Fruit fly (Drosophila melanogaster) whole organism, embryonic: ENCODE data around the gene ash1.

Experiments used
- B-H1 ChIP-seq: fragments of 200-800 bp; sonication (Bioruptor generic); IDR thresholded peaks from 3 replicates; pipeline ENCODE4 v1.3.6; 2022; ENCODE audit warnings: missing biosample characterization, missing genetic modification characterization
- CG10267 ChIP-seq: fragments of 200-800 bp; sonication (Bioruptor generic); optimal IDR thresholded peaks from 2 replicates; lab custom pipeline; 2018; ENCODE audit warnings: missing biosample characterization, mild to moderate bottlenecking, missing genetic modification characterization, moderate library complexity
- CG11560 ChIP-seq: fragments of 200-800 bp; sonication (Bioruptor generic); IDR thresholded peaks from 3 replicates; pipeline ENCODE4 v1.3.6; 2022; ENCODE audit warnings: missing biosample characterization, missing genetic modification characterization
- CG12391 ChIP-seq: fragments of 200-800 bp; sonication (Bioruptor generic); optimal IDR thresholded peaks from 3 replicates; lab custom pipeline; 2018; ENCODE audit warnings: missing biosample characterization, mild to moderate bottlenecking, missing genetic modification characterization, moderate library complexity
- CG13624 ChIP-seq: fragments of 200-800 bp; sonication (Bioruptor generic); optimal IDR thresholded peaks from 2 replicates; lab custom pipeline; 2016; ENCODE audit warnings: missing biosample characterization, missing genetic modification characterization
- CG1529 ChIP-seq: fragments of 200-800 bp; sonication (Bioruptor generic); optimal IDR thresholded peaks from 3 replicates; lab custom pipeline; 2018; ENCODE audit warnings: missing biosample characterization, missing genetic modification characterization
- CG1603 ChIP-seq: fragments of 200-800 bp; sonication (Bioruptor generic); optimal IDR thresholded peaks from 2 replicates; lab custom pipeline; 2019; ENCODE audit warnings: missing biosample characterization, mild to moderate bottlenecking, missing genetic modification characterization, moderate library complexity
- CG17359 ChIP-seq: fragments of 200-800 bp; sonication (Bioruptor generic); optimal IDR thresholded peaks from 3 replicates; lab custom pipeline; 2018; ENCODE audit warnings: missing biosample characterization, mild to moderate bottlenecking, missing genetic modification characterization, moderate library complexity
- CG18764 ChIP-seq: fragments of 200-800 bp; sonication (Bioruptor generic); optimal IDR thresholded peaks from 3 replicates; lab custom pipeline; 2016; ENCODE audit warnings: missing biosample characterization, missing genetic modification characterization
- CG33557 ChIP-seq: fragments of 200-800 bp; sonication (Bioruptor generic); optimal IDR thresholded peaks from 2 replicates; lab custom pipeline; 2019; ENCODE audit warnings: missing biosample characterization, mild to moderate bottlenecking, missing genetic modification characterization, moderate library complexity
- CG34376 ChIP-seq: fragments of 200-800 bp; sonication (Bioruptor generic); optimal IDR thresholded peaks from 2 replicates; lab custom pipeline; 2018; ENCODE audit warnings: missing biosample characterization, mild to moderate bottlenecking, missing genetic modification characterization
- CG3995 ChIP-seq: fragments of 200-800 bp; sonication (Bioruptor generic); optimal IDR thresholded peaks from 3 replicates; lab custom pipeline; 2016; ENCODE audit warnings: missing biosample characterization, missing genetic modification characterization
- CG7357 ChIP-seq: fragments of 200-800 bp; sonication (Bioruptor generic); IDR thresholded peaks from 3 replicates; pipeline ENCODE4 v1.3.6; 2022; ENCODE audit warnings: missing biosample characterization, missing genetic modification characterization
- CG7372 ChIP-seq: fragments of 200-800 bp; sonication (Bioruptor generic); IDR thresholded peaks from 2 replicates; pipeline ENCODE4 v1.3.6; 2022; ENCODE audit warnings: missing biosample characterization, missing genetic modification characterization
- CG9876 ChIP-seq: fragments of 200-800 bp; sonication (Bioruptor generic); optimal IDR thresholded peaks from 2 replicates; lab custom pipeline; 2016; ENCODE audit warnings: missing biosample characterization, missing genetic modification characterization
- Dref ChIP-seq: fragments of 200-800 bp; sonication (Bioruptor generic); IDR thresholded peaks from 2 replicates; pipeline ENCODE4 v1.3.6; 2022; ENCODE audit warnings: missing biosample characterization, missing genetic modification characterization
- E2f2 ChIP-seq: fragments of 200-800 bp; sonication (Bioruptor generic); IDR thresholded peaks from 2 replicates; pipeline ENCODE4 v1.3.6; 2022; ENCODE audit warnings: missing biosample characterization, missing genetic modification characterization
- Ets65A ChIP-seq: fragments of 200-800 bp; sonication (Bioruptor generic); peaks from one replicate; lab custom pipeline; 2016; ENCODE audit warnings: missing biosample characterization, missing genetic modification characterization
- Fer2 ChIP-seq: fragments of 200-800 bp; sonication (Bioruptor generic); optimal IDR thresholded peaks from 2 replicates; lab custom pipeline; 2018; ENCODE audit warnings: missing biosample characterization, mild to moderate bottlenecking, missing genetic modification characterization, moderate library complexity
- HLHmδ ChIP-seq: fragments of 200-800 bp; sonication (Bioruptor generic); optimal IDR thresholded peaks from 2 replicates; lab custom pipeline; 2018; ENCODE audit warnings: missing biosample characterization, mild to moderate bottlenecking, missing genetic modification characterization, moderate library complexity
- Hmx ChIP-seq: fragments of 200-800 bp; sonication (Bioruptor generic); optimal IDR thresholded peaks from 2 replicates; lab custom pipeline; 2016; ENCODE audit warnings: missing biosample characterization, missing genetic modification characterization
- Hr78 ChIP-seq, 2 experiments: fragments of 200-800 bp in 1 of 2; fragments of >200 bp in 1 of 2; sonication (Bioruptor generic) in 1 of 2; optimal IDR thresholded peaks; 2 replicates each; lab custom pipeline; 2017 to 2019; ENCODE audit warnings: missing biosample characterization in 2 of 2, missing genetic modification characterization in 2 of 2, mild to moderate bottlenecking in 1 of 2, moderate library complexity in 1 of 2
- Lim3 ChIP-seq: fragments of 200-800 bp; sonication (Bioruptor generic); IDR thresholded peaks from 2 replicates; pipeline ENCODE4 v1.3.6; 2022; ENCODE audit warnings: missing biosample characterization, missing genetic modification characterization
- Oli ChIP-seq: fragments of 200-800 bp; sonication (Bioruptor generic); optimal IDR thresholded peaks from 2 replicates; lab custom pipeline; 2018; ENCODE audit warnings: missing biosample characterization, mild to moderate bottlenecking, missing genetic modification characterization, moderate library complexity
- Ptx1 ChIP-seq: fragments of 200-800 bp; sonication (Bioruptor generic); IDR thresholded peaks from 2 replicates; pipeline ENCODE4 v1.3.6; 2022; ENCODE audit warnings: missing biosample characterization, missing genetic modification characterization
- Six4 ChIP-seq: fragments of 200-800 bp; sonication (Bioruptor generic); optimal IDR thresholded peaks from 2 replicates; lab custom pipeline; 2016; ENCODE audit warnings: missing biosample characterization, missing genetic modification characterization
- Taf1 ChIP-seq: fragments of 200-800 bp; sonication (Bioruptor generic); IDR thresholded peaks from 2 replicates; pipeline ENCODE4 v1.3.6; 2022; ENCODE audit warnings: missing biosample characterization, missing genetic modification characterization
- abd-A ChIP-seq: fragments of 200-800 bp; sonication (Bioruptor generic); optimal IDR thresholded peaks from 3 replicates; lab custom pipeline; 2019; ENCODE audit warnings: missing biosample characterization, mild to moderate bottlenecking, missing genetic modification characterization, moderate library complexity
- corto ChIP-seq: fragments of 200-800 bp; sonication (Bioruptor generic); optimal IDR thresholded peaks from 2 replicates; lab custom pipeline; 2016; ENCODE audit warnings: missing biosample characterization, mild to moderate bottlenecking, missing genetic modification characterization, moderate library complexity
- disco-r ChIP-seq: fragments of 200-800 bp; sonication (Bioruptor generic); optimal IDR thresholded peaks from 2 replicates; lab custom pipeline; 2016; ENCODE audit warnings: missing biosample characterization, missing genetic modification characterization
- eve ChIP-seq, 2 experiments: fragments of >200 bp; optimal IDR thresholded peaks; 2 replicates each; lab custom pipeline; 2017; ENCODE audit warnings: missing biosample characterization in 2 of 2, missing genetic modification characterization in 2 of 2
- fd102C ChIP-seq: fragments of 200-800 bp; sonication (Bioruptor generic); optimal IDR thresholded peaks from 2 replicates; lab custom pipeline; 2018; ENCODE audit warnings: missing biosample characterization, mild to moderate bottlenecking, missing genetic modification characterization, moderate library complexity
- ftz-f1 ChIP-seq: fragments of 200-800 bp; sonication (Bioruptor generic); optimal IDR thresholded peaks from 2 replicates; lab custom pipeline; 2016; ENCODE audit warnings: missing biosample characterization, missing genetic modification characterization
- gem ChIP-seq: fragments of 200-800 bp; sonication (Bioruptor generic); optimal IDR thresholded peaks from 2 replicates; lab custom pipeline; 2019; ENCODE audit warnings: missing biosample characterization, mild to moderate bottlenecking, missing genetic modification characterization, moderate library complexity
- hbn ChIP-seq: fragments of 200-800 bp; sonication (Bioruptor generic); IDR thresholded peaks from 2 replicates; pipeline ENCODE4 v1.3.6; 2022; ENCODE audit warnings: missing biosample characterization, missing genetic modification characterization; ENCODE audit not compliant: partially characterized antibody
- inv ChIP-seq: fragments of 200-800 bp; sonication (Bioruptor generic); IDR thresholded peaks from 2 replicates; pipeline ENCODE4 v1.3.6; 2022; ENCODE audit warnings: missing biosample characterization, missing genetic modification characterization; ENCODE audit not compliant: partially characterized antibody
- lbe ChIP-seq: fragments of 200-800 bp; sonication (Bioruptor generic); optimal IDR thresholded peaks from 2 replicates; lab custom pipeline; 2016; ENCODE audit warnings: missing biosample characterization, mild to moderate bottlenecking, missing genetic modification characterization
- mirr ChIP-seq: fragments of 200-800 bp; sonication (Bioruptor generic); optimal IDR thresholded peaks from 3 replicates; lab custom pipeline; 2018; ENCODE audit warnings: missing biosample characterization, mild to moderate bottlenecking, missing genetic modification characterization
- prd ChIP-seq, 3 experiments: fragments of >200 bp in 2 of 3; fragments of 200-800 bp in 1 of 3; sonication (Bioruptor generic) in 1 of 3; optimal IDR thresholded peaks in 2 of 3; IDR thresholded peaks in 1 of 3; 2 replicates in 2 of 3; 3 replicates in 1 of 3; pipeline versions ENCODE4 v1.3.6 to Lab custom; 2017 to 2022; ENCODE audit warnings: missing biosample characterization in 1 of 3, missing genetic modification characterization in 1 of 3
- rib ChIP-seq: fragments of 200-800 bp; sonication (Bioruptor generic); IDR thresholded peaks from 2 replicates; pipeline ENCODE4 v1.3.6; 2022; ENCODE audit warnings: missing biosample characterization, missing genetic modification characterization
- sim ChIP-seq: fragments of 200-800 bp; sonication (Bioruptor generic); IDR thresholded peaks from 2 replicates; pipeline ENCODE4 v1.3.6; 2022; ENCODE audit warnings: missing biosample characterization, missing genetic modification characterization
- slou ChIP-seq: fragments of 200-800 bp; sonication (Bioruptor generic); optimal IDR thresholded peaks from 3 replicates; lab custom pipeline; 2016; ENCODE audit warnings: missing biosample characterization, missing genetic modification characterization
- sob ChIP-seq: fragments of 200-800 bp; sonication (Bioruptor generic); IDR thresholded peaks from 2 replicates; pipeline ENCODE4 v1.3.6; 2022; ENCODE audit warnings: missing biosample characterization, missing genetic modification characterization
- tgo ChIP-seq: fragments of 200-800 bp; sonication (Bioruptor generic); IDR thresholded peaks from 3 replicates; pipeline ENCODE4 v1.3.6; 2022; ENCODE audit warnings: missing biosample characterization, missing genetic modification characterization
- trem ChIP-seq: fragments of 200-800 bp; optimal IDR thresholded peaks from 3 replicates; lab custom pipeline; 2019; ENCODE audit warnings: missing biosample characterization, mild to moderate bottlenecking, missing genetic modification characterization, moderate library complexity
- ttk ChIP-seq: fragments of 200-800 bp; sonication (Bioruptor generic); IDR thresholded peaks from 2 replicates; pipeline ENCODE4 v2.1.2; 2022; ENCODE audit warnings: missing biosample characterization, missing genetic modification characterization
- unc-4 ChIP-seq: fragments of 200-800 bp; sonication (Bioruptor generic); IDR thresholded peaks from 2 replicates; pipeline ENCODE4 v1.3.6; 2022; ENCODE audit warnings: missing biosample characterization, missing genetic modification characterization; ENCODE audit not compliant: partially characterized antibody
- zen ChIP-seq: fragments of 200-800 bp; sonication (Bioruptor generic); optimal IDR thresholded peaks from 3 replicates; lab custom pipeline; 2018; ENCODE audit warnings: missing biosample characterization, mild to moderate bottlenecking, missing genetic modification characterization, moderate library complexity
- zfh2 ChIP-seq: fragments of 200-800 bp; sonication (Bioruptor generic); optimal IDR thresholded peaks from 2 replicates; lab custom pipeline; 2016; ENCODE audit warnings: missing biosample characterization, missing genetic modification characterization

The ash1 gene

dm6 chr3L:19560695-19561246, 37.8 kb downstream of the ash1 start (continued):
- no peak for TF ChIP-seq prd (optimal IDR thresholded peaks at IDR 0.05; lab: Kevin White, UChicago)
- TF ChIP-seq prd (GFP tag; IDR thresholded peaks at IDR 0.05; lab: Robert Waterston, UW): peak; percentile 99
- peak; percentile 69 for TF ChIP-seq CG3995
- peak; percentile 85 for TF ChIP-seq CG34376 (GFP tag; lab: Kevin White, UChicago)
- TF ChIP-seq CG9876 (GFP tag; lab: Kevin White, UChicago): peak; percentile 54
- TF ChIP-seq gem (tag; lab: Kevin White, UChicago): peak; percentile 98
- TF ChIP-seq zfh2 (GFP tag; lab: Kevin White, UChicago): peak; percentile 90
- peak; percentile 96 for TF ChIP-seq sob (GFP tag; lab: Robert Waterston, UW)
- peak; percentile 93 for TF ChIP-seq tgo (GFP tag; lab: Robert Waterston, UW)
- TF ChIP-seq Hr78 (GFP tag; optimal IDR thresholded peaks at IDR 0.05; lab: Kevin White, UChicago): peak in 1 of 2 experiments; percentile 78
- TF ChIP-seq Six4 (GFP tag; lab: Kevin White, UChicago): peak; percentile 91
- TF ChIP-seq lbe (GFP tag; lab: Kevin White, UChicago): peak; percentile 98
- peak in 1 of 2 experiments; percentile 79 for TF ChIP-seq eve (GFP tag; optimal IDR thresholded peaks at IDR 0.05; lab: Kevin White, UChicago)
- no peak for TF ChIP-seq HLHmδ (GFP tag; lab: Kevin White, UChicago)
- peak; percentile 92 for TF ChIP-seq corto (GFP tag; lab: Kevin White, UChicago)
- no peak for TF ChIP-seq hbn
- peak; percentile 98 for TF ChIP-seq Ets65A
- peak; percentile 97 for TF ChIP-seq CG12391 (tag; lab: Kevin White, UChicago)
- TF ChIP-seq CG13624 (GFP tag; lab: Kevin White, UChicago): peak; percentile 93
- TF ChIP-seq sim (GFP tag; lab: Robert Waterston, UW): peak; percentile 83; the same call in 1 of the 2 replicates
- peak; percentile 96 for TF ChIP-seq CG17359 (tag; lab: Kevin White, UChicago)
- TF ChIP-seq fd102C (GFP tag; lab: Kevin White, UChicago): peak; percentile 99
- TF ChIP-seq CG7372: peak; percentile 90
- TF ChIP-seq inv (GFP tag; lab: Robert Waterston, UW): no peak
- peak; percentile 28 for TF ChIP-seq abd-A (tag; lab: Kevin White, UChicago)
- peak; percentile 91 for TF ChIP-seq slou (GFP tag; lab: Kevin White, UChicago)
- TF ChIP-seq disco-r (GFP tag; lab: Kevin White, UChicago): peak; percentile 83
- TF ChIP-seq CG7357: peak; percentile 87
- TF ChIP-seq unc-4 (GFP tag; lab: Robert Waterston, UW): no peak
- peak; percentile 92 for TF ChIP-seq ttk (GFP tag; lab: Robert Waterston, UW)
- TF ChIP-seq CG1603 (tag; lab: Kevin White, UChicago): peak; percentile 86
- TF ChIP-seq CG11560 (tag; lab: Robert Waterston, UW): no peak; the same call in none of the 3 replicates
- TF ChIP-seq trem (tag; lab: Kevin White, UChicago): peak; percentile 94
- peak; percentile 94 for TF ChIP-seq Ptx1
- peak; percentile 91 for TF ChIP-seq Fer2 (tag; lab: Kevin White, UChicago)
- TF ChIP-seq Hmx (GFP tag; lab: Kevin White, UChicago): peak; percentile 89
- peak; percentile 83; the same call in 1 of the 2 replicates for TF ChIP-seq Lim3
- TF ChIP-seq B-H1 (GFP tag; lab: Robert Waterston, UW): peak; percentile 93
- peak; percentile 92 for TF ChIP-seq CG18764 (GFP tag; lab: Kevin White, UChicago)
- TF ChIP-seq Oli (tag; lab: Kevin White, UChicago): peak; percentile 95
- TF ChIP-seq CG1529 (GFP tag; lab: Kevin White, UChicago): peak; percentile 92
- peak; percentile 62 for TF ChIP-seq ftz-f1 (GFP tag; lab: Kevin White, UChicago)
- TF ChIP-seq mirr (GFP tag; lab: Kevin White, UChicago): peak; percentile 85
- TF ChIP-seq Taf1 (GFP tag; lab: Robert Waterston, UW): peak; percentile 77
- TF ChIP-seq zen (tag; lab: Kevin White, UChicago): peak; percentile 99
- peak; percentile 92 for TF ChIP-seq CG10267 (tag; lab: Kevin White, UChicago)
- TF ChIP-seq E2f2: peak; percentile 80
- TF ChIP-seq CG33557: peak; percentile 97
- TF ChIP-seq Dref: no peak
- peak; percentile 93 for TF ChIP-seq rib (GFP tag; lab: Robert Waterston, UW)
